Fruit fly (Drosophila melanogaster) whole organism, prepupa: Measurements from ENCODE around the gene CG17633.

Source experiments
- Blimp-1 ChIP-seq: fragments of 200-800 bp; sonication (Bioruptor generic); optimal IDR thresholded peaks from 3 replicates; lab custom pipeline; 2017; ENCODE audit warnings: missing biosample characterization, missing genetic modification characterization, mild to moderate bottlenecking, moderate library complexity, missing genetic modification reagents
- CG10631 ChIP-seq: fragments of 200-800 bp; sonication (Bioruptor generic); optimal IDR thresholded peaks from 2 replicates; lab custom pipeline; 2016; ENCODE audit warnings: missing biosample characterization, missing genetic modification characterization
- CG11294 ChIP-seq: fragments of 200-800 bp; sonication (Bioruptor generic); IDR thresholded peaks from 2 replicates; pipeline ENCODE4 v1.3.6; 2022; ENCODE audit warnings: missing biosample characterization, missing genetic modification characterization
- CG11762 ChIP-seq: fragments of 200-800 bp; sonication (Bioruptor generic); optimal IDR thresholded peaks from 3 replicates; lab custom pipeline; 2016; ENCODE audit warnings: missing biosample characterization, missing genetic modification characterization; ENCODE audit not compliant: insufficient read depth
- CG15336 ChIP-seq: fragments of 200-800 bp; sonication (Bioruptor generic); IDR thresholded peaks from 2 replicates; pipeline ENCODE4 v1.3.6; 2022; ENCODE audit warnings: missing biosample characterization, missing genetic modification characterization
- CG1621 ChIP-seq: fragments of 200-800 bp; sonication (Bioruptor generic); optimal IDR thresholded peaks from 3 replicates; lab custom pipeline; 2018; ENCODE audit warnings: missing biosample characterization, mild to moderate bottlenecking, missing genetic modification characterization
- CG16779 ChIP-seq: fragments of 200-800 bp; sonication (Bioruptor generic); optimal IDR thresholded peaks from 3 replicates; lab custom pipeline; 2017; ENCODE audit warnings: missing biosample characterization, mild to moderate bottlenecking, missing genetic modification characterization
- CG3032 ChIP-seq: fragments of 200-800 bp; optimal IDR thresholded peaks from 2 replicates; lab custom pipeline; 2019; ENCODE audit warnings: missing biosample characterization, mild to moderate bottlenecking, missing genetic modification characterization, moderate library complexity
- CG31627 ChIP-seq: fragments of 200-800 bp; sonication (Bioruptor generic); optimal IDR thresholded peaks from 3 replicates; lab custom pipeline; 2016; ENCODE audit warnings: missing biosample characterization, missing genetic modification characterization
- CG32006 ChIP-seq: fragments of 200-800 bp; sonication (Bioruptor generic); optimal IDR thresholded peaks from 3 replicates; lab custom pipeline; 2017; ENCODE audit warnings: missing biosample characterization, mild to moderate bottlenecking, missing genetic modification characterization
- CG3919 ChIP-seq: fragments of 200-800 bp; sonication (Bioruptor generic); optimal IDR thresholded peaks from 3 replicates; lab custom pipeline; 2016; ENCODE audit warnings: missing biosample characterization, missing genetic modification characterization
- CG4318 ChIP-seq: fragments of 200-800 bp; sonication (Bioruptor generic); optimal IDR thresholded peaks from 3 replicates; lab custom pipeline; 2017; ENCODE audit warnings: missing biosample characterization, mild to moderate bottlenecking, missing genetic modification characterization
- CG6163 ChIP-seq: fragments of 200-800 bp; sonication (Bioruptor generic); IDR thresholded peaks from 3 replicates; pipeline ENCODE4 v1.3.6; 2022; ENCODE audit warnings: missing biosample characterization, missing genetic modification characterization
- CG6792 ChIP-seq: fragments of 200-800 bp; sonication (Bioruptor generic); optimal IDR thresholded peaks from 3 replicates; lab custom pipeline; 2016; ENCODE audit warnings: missing biosample characterization, missing genetic modification characterization
- CG6854 ChIP-seq: fragments of 200-800 bp; sonication (Bioruptor generic); optimal IDR thresholded peaks from 2 replicates; lab custom pipeline; 2017; ENCODE audit warnings: missing biosample characterization, mild to moderate bottlenecking, missing genetic modification characterization
- CG7368 ChIP-seq: fragments of 200-800 bp; sonication (Bioruptor generic); optimal IDR thresholded peaks from 3 replicates; lab custom pipeline; 2016; ENCODE audit warnings: missing biosample characterization, missing genetic modification characterization
- CG8319 ChIP-seq: fragments of 200-800 bp; sonication (Bioruptor generic); optimal IDR thresholded peaks from 3 replicates; lab custom pipeline; 2016; ENCODE audit warnings: missing biosample characterization, missing genetic modification characterization
- Eip75B ChIP-seq: fragments of 200-800 bp; sonication (Bioruptor generic); optimal IDR thresholded peaks from 3 replicates; lab custom pipeline; 2016; ENCODE audit warnings: missing biosample characterization, missing genetic modification characterization
- Eip93F ChIP-seq: fragments of 200-800 bp; sonication (Bioruptor generic); optimal IDR thresholded peaks from 2 replicates; lab custom pipeline; 2016; ENCODE audit warnings: missing biosample characterization, mild to moderate bottlenecking, missing genetic modification characterization
- Ets21C ChIP-seq: fragments of 200-800 bp; sonication (Bioruptor generic); optimal IDR thresholded peaks from 3 replicates; lab custom pipeline; 2016; ENCODE audit warnings: missing biosample characterization, missing genetic modification characterization
- Ets96B ChIP-seq: fragments of 200-800 bp; optimal IDR thresholded peaks from 2 replicates; lab custom pipeline; 2019; ENCODE audit warnings: missing biosample characterization, mild to moderate bottlenecking, missing genetic modification characterization, moderate library complexity
- Gug ChIP-seq: fragments of 200-800 bp; sonication (Bioruptor generic); IDR thresholded peaks from 2 replicates; pipeline ENCODE4 v1.3.6; 2022; ENCODE audit warnings: missing biosample characterization, missing genetic modification characterization
- Hr38 ChIP-seq: sonication (Bioruptor generic); optimal IDR thresholded peaks from 2 replicates; lab custom pipeline; 2016; ENCODE audit warnings: missing biosample characterization, missing genetic modification characterization
- Hr39 ChIP-seq: fragments of 200-800 bp; sonication (Bioruptor generic); optimal IDR thresholded peaks from 2 replicates; lab custom pipeline; 2016; ENCODE audit warnings: missing biosample characterization, missing genetic modification characterization
- Lpt ChIP-seq: fragments of 200-800 bp; sonication (Bioruptor generic); optimal IDR thresholded peaks from 3 replicates; lab custom pipeline; 2016; ENCODE audit warnings: missing biosample characterization, missing genetic modification characterization
- Met ChIP-seq: fragments of 200-800 bp; sonication (Bioruptor generic); optimal IDR thresholded peaks from 3 replicates; lab custom pipeline; 2016; ENCODE audit warnings: missing biosample characterization, missing genetic modification characterization
- OdsH ChIP-seq: fragments of 200-800 bp; sonication (Bioruptor generic); optimal IDR thresholded peaks from 3 replicates; lab custom pipeline; 2016; ENCODE audit warnings: missing biosample characterization, missing genetic modification characterization
- Smox ChIP-seq: fragments of 200-800 bp; sonication (Bioruptor generic); optimal IDR thresholded peaks from 3 replicates; lab custom pipeline; 2016; ENCODE audit warnings: missing biosample characterization, missing genetic modification characterization
- Sox14 ChIP-seq: fragments of 200-800 bp; sonication (Bioruptor generic); optimal IDR thresholded peaks from 3 replicates; lab custom pipeline; 2016; ENCODE audit warnings: missing biosample characterization, missing genetic modification characterization
- Sox15 ChIP-seq: fragments of 200-800 bp; sonication (Bioruptor generic); optimal IDR thresholded peaks from 3 replicates; lab custom pipeline; 2016; ENCODE audit warnings: missing biosample characterization, missing genetic modification characterization
- achi ChIP-seq: fragments of 200-800 bp; sonication (Bioruptor generic); optimal IDR thresholded peaks from 3 replicates; lab custom pipeline; 2016; ENCODE audit warnings: missing biosample characterization, missing genetic modification characterization
- acj6 ChIP-seq: fragments of 200-800 bp; sonication (Bioruptor generic); optimal IDR thresholded peaks from 3 replicates; lab custom pipeline; 2016; ENCODE audit warnings: missing biosample characterization, missing genetic modification characterization
- cyc ChIP-seq: fragments of 200-800 bp; sonication (Bioruptor generic); optimal IDR thresholded peaks from 3 replicates; lab custom pipeline; 2016; ENCODE audit warnings: missing biosample characterization, missing genetic modification characterization
- dac ChIP-seq: fragments of 200-800 bp; sonication (Bioruptor generic); optimal IDR thresholded peaks from 2 replicates; lab custom pipeline; 2017; ENCODE audit warnings: missing biosample characterization, mild to moderate bottlenecking, missing genetic modification characterization
- dsx ChIP-seq: fragments of 200-800 bp; optimal IDR thresholded peaks from 3 replicates; lab custom pipeline; 2019; ENCODE audit warnings: missing biosample characterization, mild to moderate bottlenecking, missing genetic modification characterization, moderate library complexity; ENCODE audit not compliant: poor library complexity, severe bottlenecking
- eg ChIP-seq: fragments of 200-800 bp; sonication (Bioruptor generic); IDR thresholded peaks from 3 replicates; pipeline ENCODE4 v1.3.6; 2022; ENCODE audit warnings: missing biosample characterization, missing genetic modification characterization
- esn ChIP-seq: fragments of 200-800 bp; sonication (Bioruptor generic); optimal IDR thresholded peaks from 2 replicates; lab custom pipeline; 2016; ENCODE audit warnings: missing biosample characterization, mild to moderate bottlenecking, missing genetic modification characterization, moderate library complexity
- fd85E ChIP-seq: fragments of 200-800 bp; sonication (Bioruptor generic); optimal IDR thresholded peaks from 3 replicates; lab custom pipeline; 2016; ENCODE audit warnings: missing biosample characterization, missing genetic modification characterization
- lz ChIP-seq: fragments of 200-800 bp; sonication (Bioruptor generic); optimal IDR thresholded peaks from 3 replicates; lab custom pipeline; 2016; ENCODE audit warnings: missing biosample characterization, missing genetic modification characterization
- net ChIP-seq: fragments of 200-800 bp; sonication (Bioruptor generic); optimal IDR thresholded peaks from 3 replicates; lab custom pipeline; 2016; ENCODE audit warnings: missing biosample characterization, missing genetic modification characterization
- salr ChIP-seq, 2 experiments: fragments of 200-800 bp; sonication (Bioruptor generic); optimal IDR thresholded peaks; 3 replicates each; lab custom pipeline; 2016 to 2018; ENCODE audit warnings: missing biosample characterization in 2 of 2, missing genetic modification characterization in 2 of 2, mild to moderate bottlenecking in 1 of 2
- ss ChIP-seq, 2 experiments: fragments of 200-800 bp; sonication (Bioruptor generic); optimal IDR thresholded peaks; 2 replicates in 1 of 2; 3 replicates in 1 of 2; lab custom pipeline; 2017 to 2018; ENCODE audit warnings: mild to moderate bottlenecking in 2 of 2, missing biosample characterization in 2 of 2, missing genetic modification characterization in 2 of 2, moderate library complexity in 1 of 2
- svp ChIP-seq: fragments of 200-800 bp; sonication (Bioruptor generic); peaks from one replicate; lab custom pipeline; 2016; ENCODE audit warnings: missing biosample characterization, missing genetic modification characterization
- topi ChIP-seq: fragments of 200-800 bp; sonication (Bioruptor generic); optimal IDR thresholded peaks from 3 replicates; lab custom pipeline; 2016; ENCODE audit warnings: missing biosample characterization, missing genetic modification characterization
- vri ChIP-seq: fragments of 200-800 bp; sonication (Bioruptor generic); optimal IDR thresholded peaks from 3 replicates; lab custom pipeline; 2016; ENCODE audit warnings: missing biosample characterization, mild to moderate bottlenecking, missing genetic modification characterization

CG17633 gene

DNA sequence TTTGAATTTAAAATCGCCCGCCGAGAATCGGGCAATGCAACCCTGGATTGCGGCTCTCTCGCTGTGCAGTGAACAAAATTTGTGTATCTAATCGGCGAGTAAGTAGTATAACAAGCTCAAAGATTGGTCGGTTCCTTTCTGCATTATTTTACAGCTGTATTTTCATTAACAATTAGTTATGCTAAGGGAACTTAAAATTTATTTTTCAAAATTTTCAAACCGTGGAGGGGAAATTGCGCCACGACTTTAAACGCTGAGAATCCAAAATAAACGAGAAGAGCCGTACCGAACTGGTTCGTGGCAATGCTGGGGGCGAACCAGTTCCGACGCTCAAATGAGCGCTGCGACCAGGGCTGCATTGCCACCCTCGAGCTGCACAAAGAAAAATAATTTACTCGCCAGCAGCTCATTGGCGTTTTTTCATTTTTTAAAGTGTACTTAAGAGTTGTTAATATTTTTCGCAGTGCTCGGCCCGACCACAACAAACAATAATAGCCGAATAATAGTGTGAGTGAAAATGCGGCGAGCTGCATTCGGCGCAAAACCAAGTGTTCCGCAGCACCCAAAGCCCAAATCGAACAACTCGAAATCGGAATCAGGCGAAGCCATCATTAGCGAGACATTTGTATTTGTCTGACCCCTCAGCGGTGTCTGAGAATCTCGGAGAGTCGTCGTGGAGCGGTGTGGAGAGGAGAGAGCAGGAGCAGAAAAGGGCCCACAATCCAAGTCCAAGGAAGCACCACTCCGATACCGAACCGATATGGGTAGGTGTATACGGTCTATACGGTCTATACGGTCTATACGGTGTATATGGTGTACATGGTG is 10.7 kb upstream of the CG17633 start, which contains the start of gene zf30C (continued):
- TF ChIP-seq acj6 (GFP tag; lab: Kevin White, UChicago) (peak; percentile 90), salr (GFP tag; optimal IDR thresholded peaks at IDR 0.05; lab: Kevin White, UChicago) (peak; percentile 45 to 83), CG4318 (peak; percentile 73), Smox (GFP tag; lab: Kevin White, UChicago) (peak; percentile 87), CG7368 (GFP tag; lab: Kevin White, UChicago) (peak; percentile 86), CG3032 (tag; lab: Kevin White, UChicago) (peak; percentile 65), CG32006 (peak; percentile 85), CG6792 (GFP tag; lab: Kevin White, UChicago) (peak; percentile 83), Hr38 (GFP tag; lab: Kevin White, UChicago) (peak; percentile 91), dac (GFP tag; lab: Kevin White, UChicago) (peak; percentile 81), esn (GFP tag; lab: Kevin White, UChicago) (peak; percentile 93), Ets96B (tag; lab: Kevin White, UChicago) (peak; percentile 64), Sox14 (peak; percentile 94), Met (peak; percentile 89), CG31627 (GFP tag; lab: Kevin White, UChicago) (peak; percentile 94)
- TF ChIP-seq, all 60 proteins: peak for 58

DNA sequence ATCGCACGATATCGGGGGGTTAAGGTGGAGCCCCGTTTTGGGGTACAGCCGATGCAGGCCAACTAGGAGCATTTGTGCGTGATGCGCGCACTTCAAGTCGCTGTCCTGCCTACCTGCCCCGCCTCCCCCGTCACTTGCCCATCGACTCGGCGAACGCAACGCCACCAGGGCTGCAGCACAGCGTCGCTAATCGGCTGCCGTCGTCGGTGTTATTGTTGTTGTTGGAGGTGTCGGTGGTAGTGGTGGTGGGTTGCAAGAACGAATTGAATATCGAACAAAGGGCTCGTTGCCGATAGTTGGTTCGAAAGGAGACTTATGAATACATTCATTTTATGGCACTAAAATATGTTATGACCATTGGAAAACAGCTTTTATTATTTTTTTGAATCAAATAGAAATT is 10.0 kb upstream of the CG17633 start:
- TF ChIP-seq CG6854 (GFP tag; lab: Kevin White, UChicago) (peak; percentile 59), CG3919 (GFP tag; lab: Kevin White, UChicago) (no peak), CG1621 (tag; lab: Kevin White, UChicago) (peak; percentile 58), CG11294 (GFP tag; lab: Robert Waterston, UW) (0 out of 2 replicates have a peak, but pooled peaks have one; percentile 10), Eip75B (GFP tag; lab: Kevin White, UChicago) (no peak), lz (GFP tag; lab: Kevin White, UChicago) (peak; percentile 11), vri (no peak), Ets21C (GFP tag; lab: Kevin White, UChicago) (peak; percentile 34), dsx (peak; percentile 21), Gug (GFP tag; lab: Robert Waterston, UW) (peak; percentile 40), Eip93F (no peak), esn (GFP tag; lab: Kevin White, UChicago) (peak; percentile 66), CG31627 (GFP tag; lab: Kevin White, UChicago) (peak; percentile 54), net (peak; percentile 48), Hr39 (peak; percentile 48), Sox14 (peak; percentile 81), CG7368 (GFP tag; lab: Kevin White, UChicago) (no peak), Blimp-1 (GFP tag; lab: Kevin White, UChicago) (no peak), CG15336 (GFP tag; lab: Robert Waterston, UW) (peak; percentile 16; the same call in 1 of the 2 replicates), ss (GFP tag; optimal IDR thresholded peaks at IDR 0.05; lab: Kevin White, UChicago) (peak in 1 of 2 experiments; percentile 67), CG8319 (no peak), svp (GFP tag; lab: Kevin White, UChicago) (peak; percentile 72), Met (no peak), Sox15 (GFP tag; lab: Kevin White, UChicago) (peak; percentile 26), CG6163 (peak; percentile 78), topi (peak; percentile 40), CG16779 (tag; lab: Kevin White, UChicago) (no peak), Hr38 (GFP tag; lab: Kevin White, UChicago) (no peak), CG3032 (tag; lab: Kevin White, UChicago) (peak; percentile 48), Lpt (no peak), fd85E (GFP tag; lab: Kevin White, UChicago) (no peak), OdsH (GFP tag; lab: Kevin White, UChicago) (no peak), Ets96B (tag; lab: Kevin White, UChicago) (peak; percentile 2), achi (GFP tag; lab: Kevin White, UChicago) (peak; percentile 34), CG32006 (peak; percentile 49), cyc (peak; percentile 14), CG10631 (GFP tag; lab: Kevin White, UChicago) (peak; percentile 62), acj6 (GFP tag; lab: Kevin White, UChicago) (peak; percentile 25), CG11762 (GFP tag; lab: Kevin White, UChicago) (no peak), CG6792 (GFP tag; lab: Kevin White, UChicago) (peak; percentile 36), eg (GFP tag; lab: Robert Waterston, UW) (peak; percentile 62; the same call in 2 of the 3 replicates)
- TF ChIP-seq, all 60 proteins: peak for 27
